Fruit fly (Drosophila melanogaster) whole organism, wandering third instar larva: ENCODE data around the gene CG17029.

Source experiments
- Abd-B ChIP-seq: fragments of >200 bp; optimal IDR thresholded peaks from 2 replicates; lab custom pipeline; 2017; ENCODE audit warnings: missing biosample characterization, missing genetic modification characterization
- CG32264 ChIP-seq: fragments of 200-800 bp; sonication (Bioruptor generic); optimal IDR thresholded peaks from 2 replicates; lab custom pipeline; 2016; ENCODE audit warnings: missing biosample characterization, missing genetic modification characterization
- CG9705 ChIP-seq: fragments of 200-800 bp; sonication (Bioruptor generic); optimal IDR thresholded peaks from 2 replicates; lab custom pipeline; 2018; ENCODE audit warnings: missing biosample characterization, mild to moderate bottlenecking, missing genetic modification characterization
- CrebA ChIP-seq: fragments of 200-800 bp; sonication (Bioruptor generic); optimal IDR thresholded peaks from 2 replicates; lab custom pipeline; 2016; ENCODE audit warnings: missing biosample characterization, mild to moderate bottlenecking, missing genetic modification characterization, borderline replicate concordance
- Dfd ChIP-seq: fragments of >200 bp; optimal IDR thresholded peaks from 2 replicates; lab custom pipeline; 2017; ENCODE audit warnings: missing biosample characterization, missing genetic modification characterization
- Dif ChIP-seq: fragments of 200-275, 200-300 bp; sonication (Bioruptor generic); optimal IDR thresholded peaks from 2 replicates; lab custom pipeline; 2018; ENCODE audit warnings: missing biosample characterization, missing genetic modification characterization; ENCODE audit not compliant: partially characterized antibody
- GATAd ChIP-seq: sonication (Bioruptor generic); optimal IDR thresholded peaks from 2 replicates; lab custom pipeline; 2016; ENCODE audit warnings: missing biosample characterization, missing genetic modification characterization
- HLH106 ChIP-seq: fragments of 200-800 bp; optimal IDR thresholded peaks from 3 replicates; lab custom pipeline; 2019; ENCODE audit warnings: missing biosample characterization, mild to moderate bottlenecking, missing genetic modification characterization, moderate library complexity
- Hnf4 ChIP-seq: fragments of 200-800 bp; sonication (Bioruptor generic); optimal IDR thresholded peaks from 2 replicates; lab custom pipeline; 2016; ENCODE audit warnings: missing biosample characterization, mild to moderate bottlenecking, missing genetic modification characterization
- Hr78 ChIP-seq: fragments of >200 bp; optimal IDR thresholded peaks from 2 replicates; lab custom pipeline; 2017; ENCODE audit warnings: missing biosample characterization, missing genetic modification characterization
- Hr83 ChIP-seq: fragments of 200-300 bp; sonication (Bioruptor generic); optimal IDR thresholded peaks from 2 replicates; lab custom pipeline; 2016; ENCODE audit warnings: missing biosample characterization, mild to moderate bottlenecking, missing genetic modification characterization, moderate library complexity; ENCODE audit not compliant: poor library complexity, severe bottlenecking
- Jra ChIP-seq: sonication (Bioruptor generic); optimal IDR thresholded peaks from 2 replicates; lab custom pipeline; 2016; ENCODE audit warnings: missing biosample characterization, missing genetic modification characterization
- Mio ChIP-seq: sonication (Bioruptor generic); optimal IDR thresholded peaks from 2 replicates; lab custom pipeline; 2016; ENCODE audit warnings: missing biosample characterization, missing genetic modification characterization
- Myc ChIP-seq: fragments of >200 bp; optimal IDR thresholded peaks from 2 replicates; lab custom pipeline; 2017
- N ChIP-seq: fragments of >200 bp; optimal IDR thresholded peaks from 2 replicates; lab custom pipeline; 2018; ENCODE audit warnings: missing biosample characterization, missing external identifiers, missing genetic modification characterization
- OdsH ChIP-seq: fragments of 200-800 bp; sonication (Bioruptor generic); optimal IDR thresholded peaks from 2 replicates; lab custom pipeline; 2016; ENCODE audit warnings: missing biosample characterization, mild to moderate bottlenecking, missing genetic modification characterization
- Rel ChIP-seq, 2 experiments: fragments of 200-800 bp; sonication (Bioruptor generic) in 1 of 2; optimal IDR thresholded peaks; 2 replicates in 1 of 2; 3 replicates in 1 of 2; lab custom pipeline; 2016 to 2019; ENCODE audit warnings: mild to moderate bottlenecking in 2 of 2, missing biosample characterization in 2 of 2, missing genetic modification characterization in 2 of 2, moderate library complexity in 1 of 2
- Sp1 ChIP-seq: fragments of 200-800 bp; sonication (Bioruptor generic); optimal IDR thresholded peaks from 3 replicates; lab custom pipeline; 2019; ENCODE audit warnings: missing biosample characterization, mild to moderate bottlenecking, missing genetic modification characterization, moderate library complexity
- Vsx2 ChIP-seq: fragments of 200-300, 225-300 bp; sonication (Bioruptor generic); optimal IDR thresholded peaks from 2 replicates; lab custom pipeline; 2018; ENCODE audit warnings: missing biosample characterization, missing genetic modification characterization; ENCODE audit not compliant: partially characterized antibody
- br ChIP-seq: fragments of 200-800 bp; sonication (Bioruptor generic); optimal IDR thresholded peaks from 2 replicates; lab custom pipeline; 2016; ENCODE audit warnings: missing biosample characterization, missing genetic modification characterization
- brk ChIP-seq: fragments of 200-800 bp; sonication (Bioruptor generic); optimal IDR thresholded peaks from 2 replicates; lab custom pipeline; 2016; ENCODE audit warnings: missing biosample characterization, mild to moderate bottlenecking, missing genetic modification characterization
- dl ChIP-seq, 2 experiments: fragments of 175-275, 200-275 bp in 1 of 2; fragments of 200-275 bp in 1 of 2; sonication (Bioruptor generic); optimal IDR thresholded peaks; lab custom pipeline; 2018; ENCODE audit warnings: mild to moderate bottlenecking in 2 of 2, missing biosample characterization in 2 of 2, missing genetic modification characterization in 2 of 2, moderate library complexity in 2 of 2; ENCODE audit not compliant: partially characterized antibody in 2 of 2, insufficient read depth in 1 of 2
- dmrt93B ChIP-seq: fragments of 200-800 bp; sonication (Bioruptor generic); optimal IDR thresholded peaks from 2 replicates; lab custom pipeline; 2018; ENCODE audit warnings: missing biosample characterization, mild to moderate bottlenecking, missing genetic modification characterization
- dsf ChIP-seq: sonication (Bioruptor generic); optimal IDR thresholded peaks from 2 replicates; lab custom pipeline; 2016; ENCODE audit warnings: missing biosample characterization, missing genetic modification characterization, borderline replicate concordance
- ey ChIP-seq: fragments of 200-800 bp; sonication (Bioruptor generic); optimal IDR thresholded peaks from 2 replicates; lab custom pipeline; 2016; ENCODE audit warnings: missing biosample characterization, missing genetic modification characterization
- foxo ChIP-seq, 2 experiments: fragments of 200-800 bp; sonication (Bioruptor generic); optimal IDR thresholded peaks; 2 replicates in 1 of 2; 3 replicates in 1 of 2; lab custom pipeline; 2016 to 2017; ENCODE audit warnings: missing biosample characterization in 2 of 2, missing genetic modification characterization in 2 of 2
- fru ChIP-seq: fragments of 200-800 bp; sonication (Bioruptor generic); optimal IDR thresholded peaks from 3 replicates; lab custom pipeline; 2016; ENCODE audit warnings: missing biosample characterization, mild to moderate bottlenecking, missing genetic modification characterization
- h ChIP-seq: fragments of 200-800 bp; sonication (Bioruptor generic); optimal IDR thresholded peaks from 3 replicates; lab custom pipeline; 2016; ENCODE audit warnings: missing biosample characterization, mild to moderate bottlenecking, missing genetic modification characterization
- jim ChIP-seq: fragments of 175-275, 200-325 bp; sonication (Bioruptor generic); optimal IDR thresholded peaks from 2 replicates; lab custom pipeline; 2016; ENCODE audit warnings: missing biosample characterization, mild to moderate bottlenecking, missing genetic modification characterization
- lola ChIP-seq: fragments of >200 bp; optimal IDR thresholded peaks from 2 replicates; lab custom pipeline; 2017; ENCODE audit warnings: missing biosample characterization, missing genetic modification characterization
- pan ChIP-seq: fragments of >200 bp; optimal IDR thresholded peaks from 2 replicates; lab custom pipeline; 2017
- psq ChIP-seq: fragments of 200-800 bp; sonication (Bioruptor generic); optimal IDR thresholded peaks from 3 replicates; lab custom pipeline; 2017; ENCODE audit warnings: missing biosample characterization, mild to moderate bottlenecking, missing genetic modification characterization, moderate library complexity
- rgr ChIP-seq: fragments of 200-800 bp; sonication (Bioruptor generic); optimal IDR thresholded peaks from 3 replicates; lab custom pipeline; 2016; ENCODE audit warnings: missing biosample characterization, mild to moderate bottlenecking, missing genetic modification characterization
- sage ChIP-seq: fragments of 200-800 bp; sonication (Bioruptor generic); optimal IDR thresholded peaks from 2 replicates; lab custom pipeline; 2016; ENCODE audit warnings: missing biosample characterization, mild to moderate bottlenecking, missing genetic modification characterization
- sv ChIP-seq: fragments of 200-800 bp; sonication (Bioruptor generic); optimal IDR thresholded peaks from 3 replicates; lab custom pipeline; 2016; ENCODE audit warnings: missing biosample characterization, missing genetic modification characterization
- tai ChIP-seq: sonication (Bioruptor generic); optimal IDR thresholded peaks from 2 replicates; lab custom pipeline; 2016; ENCODE audit warnings: missing biosample characterization, missing genetic modification characterization
- usp ChIP-seq: fragments of >200 bp; optimal IDR thresholded peaks from 2 replicates; lab custom pipeline; 2017; ENCODE audit warnings: missing biosample characterization, missing genetic modification characterization
- woc ChIP-seq: sonication (Bioruptor generic); optimal IDR thresholded peaks from 2 replicates; lab custom pipeline; 2016; ENCODE audit warnings: missing biosample characterization, mild to moderate bottlenecking, missing genetic modification characterization

The CG17029 gene

dm6 chr3L:15974166-15974565 is 2.5 kb upstream of the CG17029 start:
- TF ChIP-seq CG9705 (GFP tag; lab: Kevin White, UChicago), result no peak
- no peak for TF ChIP-seq Hnf4 (GFP tag; lab: Kevin White, UChicago)
- no peak for TF ChIP-seq sage
- no peak for TF ChIP-seq Dif (GFP tag; lab: Kevin White, UChicago)
- TF ChIP-seq sv (GFP tag; lab: Kevin White, UChicago), result no peak
- TF ChIP-seq OdsH (GFP tag; lab: Kevin White, UChicago), result no peak
- TF ChIP-seq ey (GFP tag; lab: Kevin White, UChicago), result no peak
- no peak for TF ChIP-seq dl (GFP tag; optimal IDR thresholded peaks at IDR 0.05; lab: Kevin White, UChicago; ENCODE audit: insufficient read depth in 1 of 2, partially characterized antibody in 2 of 2)
- TF ChIP-seq usp, result no peak
- no peak for TF ChIP-seq GATAd (GFP tag; lab: Kevin White, UChicago)
- no peak for TF ChIP-seq pan (lab: Kevin White, UChicago)
- no peak for TF ChIP-seq N (GFP tag; lab: Kevin White, UChicago)

DNA sequence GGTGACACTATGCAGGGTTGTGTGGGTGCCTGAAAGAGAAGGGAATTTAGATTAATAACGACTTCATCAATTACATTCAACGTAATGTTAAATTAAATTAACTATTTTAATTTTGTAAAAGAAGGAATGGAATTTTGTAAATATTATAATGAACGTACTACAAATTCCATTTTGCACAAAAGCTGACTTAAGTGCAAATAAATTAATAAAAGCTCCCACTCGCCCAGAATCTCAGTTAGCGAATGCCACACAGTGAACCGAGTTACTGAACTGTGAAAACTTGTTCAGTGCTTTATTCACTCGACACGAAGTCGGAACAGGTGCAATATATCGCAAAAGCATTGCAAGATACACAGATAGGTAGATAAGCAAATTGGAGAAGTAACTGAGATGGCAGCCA is 1.6 kb upstream of the CG17029 start, which contains the start of gene CG17026:
CG17026 (plus strand) TSS at position 301 of the 400 bp plus-strand sequence.
- TF ChIP-seq psq (GFP tag; lab: Kevin White, UChicago), result no peak

DNA sequence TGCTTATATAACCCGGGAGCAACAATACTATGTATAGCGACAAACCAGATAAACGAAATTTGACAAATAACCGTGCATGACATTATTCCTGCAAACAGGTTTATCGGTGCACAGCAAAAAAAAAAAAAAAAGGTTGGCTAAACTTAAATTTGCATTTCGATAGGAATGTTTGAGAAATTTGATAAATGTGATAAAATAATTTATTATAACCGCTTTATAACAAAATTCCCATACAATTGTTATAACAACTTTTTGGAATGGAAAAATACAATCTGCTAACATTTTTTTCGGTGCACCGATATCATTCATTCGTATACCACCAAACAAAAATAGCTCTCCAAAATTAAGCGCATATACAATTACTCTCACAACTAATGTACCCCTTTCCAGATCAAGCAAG is 895 bp downstream of the CG17029 start:
- no peak for TF ChIP-seq Myc (lab: Kevin White, UChicago)
- no peak for TF ChIP-seq Hr78
- TF ChIP-seq jim (GFP tag; lab: Kevin White, UChicago), result no peak
- no peak for TF ChIP-seq tai (GFP tag; lab: Kevin White, UChicago)
- no peak for TF ChIP-seq N (GFP tag; lab: Kevin White, UChicago)
- TF ChIP-seq Hr83 (GFP tag; lab: Kevin White, UChicago), result no peak
- TF ChIP-seq rgr (GFP tag; lab: Kevin White, UChicago), result peak; percentile 88
- no peak for TF ChIP-seq Abd-B
- no peak for TF ChIP-seq dmrt93B (GFP tag; lab: Kevin White, UChicago)
- no peak for TF ChIP-seq dl (GFP tag; optimal IDR thresholded peaks at IDR 0.05; lab: Kevin White, UChicago; ENCODE audit: insufficient read depth in 1 of 2, partially characterized antibody in 2 of 2)
- TF ChIP-seq CG9705 (GFP tag; lab: Kevin White, UChicago), result no peak
- no peak for TF ChIP-seq usp
- no peak for TF ChIP-seq Vsx2 (GFP tag; lab: Kevin White, UChicago)
- no peak for TF ChIP-seq pan (lab: Kevin White, UChicago)
- no peak for TF ChIP-seq Dfd (GFP tag; lab: Kevin White, UChicago)
- TF ChIP-seq lola, result no peak
- TF ChIP-seq fru (GFP tag; lab: Kevin White, UChicago), result peak; percentile 79
- TF ChIP-seq HLH106 (tag; lab: Kevin White, UChicago), result peak; percentile 80
- TF ChIP-seq woc, result no peak
- TF ChIP-seq OdsH (GFP tag; lab: Kevin White, UChicago), result peak; percentile 87
- peak; percentile 70 for TF ChIP-seq Sp1
- TF ChIP-seq brk, result no peak
- TF ChIP-seq CrebA (GFP tag; lab: Kevin White, UChicago), result no peak
- TF ChIP-seq Mio (GFP tag; lab: Kevin White, UChicago), result no peak
- TF ChIP-seq CG32264, result no peak
- TF ChIP-seq psq (GFP tag; lab: Kevin White, UChicago), result peak; percentile 63
- peak; percentile 93 for TF ChIP-seq h
- no peak for TF ChIP-seq Hnf4 (GFP tag; lab: Kevin White, UChicago)
- TF ChIP-seq br (GFP tag; lab: Kevin White, UChicago), result peak; percentile 69
- peak; percentile 15 to 86 for TF ChIP-seq foxo (GFP tag; optimal IDR thresholded peaks at IDR 0.05; lab: Kevin White, UChicago)
- no peak for TF ChIP-seq GATAd (GFP tag; lab: Kevin White, UChicago)
- TF ChIP-seq Jra (GFP tag; lab: Kevin White, UChicago), result no peak
- TF ChIP-seq dsf (GFP tag; lab: Kevin White, UChicago), result no peak
- no peak for TF ChIP-seq Dif (GFP tag; lab: Kevin White, UChicago)
- TF ChIP-seq Rel (GFP tag; optimal IDR thresholded peaks at IDR 0.05; lab: Kevin White, UChicago), result no peak
- peak; percentile 36 for TF ChIP-seq Rel (tag; optimal IDR thresholded peaks at IDR 0.05; lab: Kevin White, UChicago)
- TF ChIP-seq sage, result no peak
- TF ChIP-seq sv (GFP tag; lab: Kevin White, UChicago), result no peak
- TF ChIP-seq ey (GFP tag; lab: Kevin White, UChicago), result peak; percentile 85
- TF ChIP-seq, all 38 proteins: peak for 11
